Fruit fly (Drosophila melanogaster) whole organism, pupa: ENCODE data around the gene gcm.

Experiments used
- CG14655 ChIP-seq: fragments of 200-800 bp; sonication (Bioruptor generic); optimal IDR thresholded peaks from 3 replicates; lab custom pipeline; 2017; ENCODE audit warnings: mild to moderate bottlenecking, missing biosample characterization, missing genetic modification reagents, missing genetic modification characterization
- CG17806 ChIP-seq: fragments of 200-800 bp; sonication (Bioruptor generic); optimal IDR thresholded peaks from 2 replicates; lab custom pipeline; 2018; ENCODE audit warnings: missing biosample characterization, mild to moderate bottlenecking, missing genetic modification characterization, moderate library complexity
- CG34367 ChIP-seq: fragments of 200-800 bp; sonication (Bioruptor generic); optimal IDR thresholded peaks from 2 replicates; lab custom pipeline; 2018; ENCODE audit warnings: missing biosample characterization, mild to moderate bottlenecking, missing genetic modification characterization
- CG4496 ChIP-seq: fragments of 200-800 bp; sonication (Bioruptor generic); IDR thresholded peaks from 3 replicates; pipeline ENCODE4 v1.3.6; 2022; ENCODE audit warnings: missing biosample characterization, missing genetic modification characterization
- CG8159 ChIP-seq: fragments of 200-800 bp; sonication (Bioruptor generic); optimal IDR thresholded peaks from 3 replicates; lab custom pipeline; 2018; ENCODE audit warnings: missing biosample characterization, mild to moderate bottlenecking, missing genetic modification characterization, moderate library complexity
- CG8301 ChIP-seq: fragments of 200-800 bp; sonication (Bioruptor generic); optimal IDR thresholded peaks from 2 replicates; lab custom pipeline; 2018; ENCODE audit warnings: missing biosample characterization, mild to moderate bottlenecking, missing genetic modification characterization
- D1 ChIP-seq: fragments of 200-800 bp; sonication (Bioruptor generic); optimal IDR thresholded peaks from 2 replicates; lab custom pipeline; 2018; ENCODE audit warnings: missing biosample characterization, mild to moderate bottlenecking, missing genetic modification characterization, moderate library complexity
- fd96Ca ChIP-seq: fragments of 200-800 bp; sonication (Bioruptor generic); IDR thresholded peaks from 3 replicates; pipeline ENCODE4 v1.3.6; 2022; ENCODE audit warnings: missing biosample characterization, missing genetic modification characterization
- gl ChIP-seq: fragments of 200-800 bp; sonication (Bioruptor generic); optimal IDR thresholded peaks from 2 replicates; lab custom pipeline; 2018; ENCODE audit warnings: missing biosample characterization, mild to moderate bottlenecking, missing genetic modification characterization

- TF ChIP-seq CG8301 (tag; lab: Kevin White, UChicago) (no peak), D1 (no peak), CG34367 (tag; lab: Kevin White, UChicago) (no peak), CG14655 (GFP tag; lab: Kevin White, UChicago) (no peak), CG17806 (no peak), CG8159 (tag; lab: Kevin White, UChicago) (no peak), fd96Ca (no peak), CG4496 (GFP tag; lab: Robert Waterston, UW) (no peak), gl (tag; lab: Kevin White, UChicago) (no peak)
Measured at dm6 chr2L:9602103-9602502, 20.6 kb upstream of the gcm start.
